Fruit fly (Drosophila melanogaster): ENCODE data around the gene Gr61a.

Gr61a gene

DNA sequence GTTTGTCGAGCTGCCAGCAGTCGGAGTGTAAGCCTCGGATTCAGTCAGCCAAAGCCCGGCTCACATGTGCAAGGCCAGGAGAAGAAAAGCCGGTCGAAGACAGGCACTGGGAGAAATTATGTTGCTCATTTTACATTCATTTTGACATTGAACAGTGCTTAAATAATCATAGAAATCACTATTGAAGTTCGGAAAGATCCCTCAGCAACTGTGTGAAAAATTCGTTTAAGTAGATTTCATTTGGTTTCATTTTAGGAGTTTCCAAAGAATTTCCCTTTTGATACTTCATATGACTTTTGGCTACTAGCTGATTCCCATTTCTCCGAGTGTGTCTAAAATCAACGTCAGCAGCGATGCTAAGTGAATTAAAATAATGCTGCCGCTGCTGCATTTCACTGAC is 16.8 kb upstream of the Gr61a start (continued):
- TF ChIP-seq CG6808 (GFP tag; optimal IDR thresholded peaks at IDR 0.05) (peak; percentile 74), topi (GFP tag; optimal IDR thresholded peaks at IDR 0.05) (peak; percentile 69), CG8632 (GFP tag; optimal IDR thresholded peaks at IDR 0.05) (peak; percentile 38), esn (GFP tag; optimal IDR thresholded peaks at IDR 0.05) (peak; percentile 79), CG3032 (tag; optimal IDR thresholded peaks at IDR 0.05) (peak; percentile 78), cyc (GFP tag; optimal IDR thresholded peaks at IDR 0.05) (peak; percentile 39), Sox102F (GFP tag; optimal IDR thresholded peaks at IDR 0.05) (peak; percentile 75), Smox (GFP tag; optimal IDR thresholded peaks at IDR 0.05) (no peak), Eip93F (GFP tag; optimal IDR thresholded peaks at IDR 0.05) (no peak), vri (GFP tag; optimal IDR thresholded peaks at IDR 0.05) (peak; percentile 55), acj6 (GFP tag; optimal IDR thresholded peaks at IDR 0.05) (peak; percentile 74), CG6276 (GFP tag; optimal IDR thresholded peaks at IDR 0.05) (peak; percentile 79), Lpt (GFP tag; optimal IDR thresholded peaks at IDR 0.05) (peak; percentile 71), net (GFP tag; optimal IDR thresholded peaks at IDR 0.05) (peak; percentile 74), fd59A (GFP tag; optimal IDR thresholded peaks at IDR 0.05) (peak; percentile 43), CG16779 (tag; optimal IDR thresholded peaks at IDR 0.05) (no peak), Hr38 (GFP tag; optimal IDR thresholded peaks at IDR 0.05) (no peak), Hr39 (GFP tag; optimal IDR thresholded peaks at IDR 0.05) (peak; percentile 77), Gug (GFP tag; IDR thresholded peaks at IDR 0.05) (peak; percentile 75), CG11762 (GFP tag; optimal IDR thresholded peaks at IDR 0.05; ENCODE audit: insufficient read depth) (no peak), Blimp-1 (GFP tag; optimal IDR thresholded peaks at IDR 0.05) (peak; percentile 35), CG3919 (GFP tag; optimal IDR thresholded peaks at IDR 0.05) (peak; percentile 57), svp (GFP tag) (peak; percentile 76), dac (GFP tag; optimal IDR thresholded peaks at IDR 0.05) (peak; percentile 77), CG10669 (GFP tag; optimal IDR thresholded peaks at IDR 0.05) (peak; percentile 12), CG6792 (GFP tag; optimal IDR thresholded peaks at IDR 0.05) (peak; percentile 55), CG8319 (GFP tag; optimal IDR thresholded peaks at IDR 0.05) (peak; percentile 68), Eip75B (GFP tag; optimal IDR thresholded peaks at IDR 0.05) (peak; percentile 50), CG31627 (GFP tag; optimal IDR thresholded peaks at IDR 0.05) (peak; percentile 74), CG34406 (GFP tag; optimal IDR thresholded peaks at IDR 0.05) (peak; percentile 60), OdsH (GFP tag; optimal IDR thresholded peaks at IDR 0.05) (peak; percentile 82), pdm3 (GFP tag; optimal IDR thresholded peaks at IDR 0.05) (no peak), fd85E (GFP tag; optimal IDR thresholded peaks at IDR 0.05) (no peak), Ets96B (tag; optimal IDR thresholded peaks at IDR 0.05) (peak; percentile 44), CG11294 (GFP tag; IDR thresholded peaks at IDR 0.05) (peak; percentile 61), Eip78C (GFP tag) (peak; percentile 96), Sox15 (GFP tag; optimal IDR thresholded peaks at IDR 0.05) (peak; percentile 29), Sox14 (GFP tag; optimal IDR thresholded peaks at IDR 0.05) (peak; percentile 79), CG15336 (GFP tag; IDR thresholded peaks at IDR 0.05) (peak; percentile 89)

DNA sequence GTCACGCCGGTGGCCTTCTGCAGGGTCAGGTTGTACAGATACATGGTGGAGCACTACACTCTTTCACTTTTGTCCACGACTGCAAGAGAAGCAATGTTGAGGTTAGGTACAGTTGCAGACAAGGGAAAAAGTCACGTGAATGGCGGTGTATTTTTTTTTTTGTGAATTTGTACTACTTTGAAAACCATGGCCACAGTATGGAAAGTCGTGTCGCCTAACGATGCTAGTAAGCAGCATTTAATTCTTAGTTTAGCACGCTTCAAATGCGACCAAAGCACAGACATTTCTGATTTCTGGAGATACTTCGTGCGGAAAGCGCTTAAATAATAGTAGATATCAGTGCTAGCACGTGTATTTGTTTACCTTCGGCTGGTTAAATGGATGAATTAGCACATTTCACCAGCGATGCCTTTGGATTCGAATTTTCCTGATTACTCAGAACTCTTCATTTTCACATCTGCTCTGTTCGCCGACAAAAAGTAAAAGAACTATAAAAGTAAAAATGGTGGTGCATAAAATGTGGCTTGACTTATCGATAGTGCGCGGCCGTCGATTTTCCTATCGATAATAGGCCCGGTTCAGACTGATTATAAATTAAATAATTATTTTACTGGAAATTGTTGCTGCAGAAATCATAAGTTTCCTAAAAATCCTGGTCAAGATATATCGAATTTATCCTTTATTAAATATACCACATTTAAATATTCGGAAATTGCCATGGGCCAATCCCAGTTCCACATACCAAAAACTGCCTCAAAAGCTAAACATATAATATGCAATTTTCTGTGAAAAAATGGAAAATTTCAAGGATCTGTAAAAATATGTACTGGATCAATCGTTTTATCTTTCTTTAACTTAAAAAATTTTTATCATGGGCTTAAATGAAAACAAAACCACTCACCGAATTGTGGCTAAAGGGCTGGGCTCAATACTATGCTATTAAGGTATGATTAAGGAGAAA is 8.1 kb upstream of the Gr61a start, which contains the start of gene Sf3b3:
Gene Sf3b3, minus strand, starts transcription at position 489 of the 961 bp plus-strand sequence.
- TF ChIP-seq Ets21C (GFP tag; optimal IDR thresholded peaks at IDR 0.05) = no peak
- TF ChIP-seq Sox14 (GFP tag; optimal IDR thresholded peaks at IDR 0.05) = no peak
- TF ChIP-seq cyc (GFP tag; optimal IDR thresholded peaks at IDR 0.05) = peak; percentile 27
- TF ChIP-seq Sox15 (GFP tag; optimal IDR thresholded peaks at IDR 0.05) = no peak
- TF ChIP-seq Sox102F (GFP tag; optimal IDR thresholded peaks at IDR 0.05) = no peak
- peak; percentile 11 for TF ChIP-seq Ets96B (tag; optimal IDR thresholded peaks at IDR 0.05)
- no peak for TF ChIP-seq Lpt (GFP tag; optimal IDR thresholded peaks at IDR 0.05)
- TF ChIP-seq CG32006 (GFP tag; optimal IDR thresholded peaks at IDR 0.05) = no peak
- no peak for TF ChIP-seq svp (GFP tag)
- no peak for TF ChIP-seq esn (GFP tag; optimal IDR thresholded peaks at IDR 0.05)
- no peak for TF ChIP-seq fd59A (GFP tag; optimal IDR thresholded peaks at IDR 0.05)
- TF ChIP-seq CG11762 (GFP tag; optimal IDR thresholded peaks at IDR 0.05; ENCODE audit: insufficient read depth) = no peak
- 0 out of 2 replicates have a peak, but pooled peaks have one; percentile 18 for TF ChIP-seq Gug (GFP tag; IDR thresholded peaks at IDR 0.05)
- no peak for TF ChIP-seq Met (GFP tag; optimal IDR thresholded peaks at IDR 0.05)
- TF ChIP-seq CG6276 (GFP tag; optimal IDR thresholded peaks at IDR 0.05) = no peak
- TF ChIP-seq net (GFP tag; optimal IDR thresholded peaks at IDR 0.05) = no peak
- TF ChIP-seq fd85E (GFP tag; optimal IDR thresholded peaks at IDR 0.05) = peak; percentile 1
- no peak for TF ChIP-seq Hr4 (GFP tag; optimal IDR thresholded peaks at IDR 0.05)
- TF ChIP-seq topi (GFP tag; optimal IDR thresholded peaks at IDR 0.05) = peak; percentile 9
- peak; percentile 17 for TF ChIP-seq CG8319 (GFP tag; optimal IDR thresholded peaks at IDR 0.05)
- TF ChIP-seq CG6854 (GFP tag; optimal IDR thresholded peaks at IDR 0.05) = peak; percentile 80
- no peak for TF ChIP-seq CG4318 (GFP tag; optimal IDR thresholded peaks at IDR 0.05)
- no peak for TF ChIP-seq OdsH (GFP tag; optimal IDR thresholded peaks at IDR 0.05)
- peak; percentile 10 for TF ChIP-seq CG10631 (GFP tag; optimal IDR thresholded peaks at IDR 0.05)
- TF ChIP-seq ss (GFP tag; optimal IDR thresholded peaks at IDR 0.05) = peak; percentile 14 to 38
- TF ChIP-seq pdm3 (GFP tag; optimal IDR thresholded peaks at IDR 0.05) = no peak

All from whole organism, prepupa.